Worm (Caenorhabditis elegans) whole organism, L4 larva: Measurements from ENCODE around the gene gei-13.

Experiments
- D1046.2 ChIP-seq: fragments of 200-800 bp; sonication (Bioruptor generic); IDR thresholded peaks from 2 replicates; pipeline ENCODE4 v1.3.6; 2022; ENCODE audit warnings: missing genetic modification characterization, missing compliant biosample characterization
- F37D6.2 ChIP-seq: sonication (generic microtip); optimal IDR thresholded peaks from 2 replicates; lab custom pipeline; 2016; ENCODE audit warnings: mild to moderate bottlenecking, missing genetic modification characterization, missing compliant biosample characterization
- Y5F2A.4 ChIP-seq: fragments of 200-800 bp; sonication (Bioruptor generic); optimal IDR thresholded peaks from 2 replicates; lab custom pipeline; 2018; ENCODE audit warnings: mild to moderate bottlenecking, missing genetic modification characterization, missing compliant biosample characterization
- aha-1 ChIP-seq: fragments of 150-350 bp; peaks from one replicate; lab custom pipeline; 2014; ENCODE audit warnings: missing biosample characterization, missing genetic modification characterization
- aly-2 ChIP-seq: sonication (generic microtip); optimal IDR thresholded peaks from 2 replicates; lab custom pipeline; 2018; ENCODE audit warnings: missing biosample characterization, missing genetic modification characterization
- ceh-20 ChIP-seq: fragments of 200-800 bp; sonication (Bioruptor generic); IDR thresholded peaks from 2 replicates; pipeline ENCODE4 v1.3.6; 2022; ENCODE audit warnings: missing genetic modification reagents, missing genetic modification characterization, missing compliant biosample characterization
- ceh-44 ChIP-seq: fragments of 200-800 bp; sonication (Bioruptor generic); IDR thresholded peaks from 2 replicates; pipeline ENCODE4 v1.3.6; 2022; ENCODE audit warnings: missing genetic modification reagents, missing genetic modification characterization, missing compliant biosample characterization
- ces-1 ChIP-seq: fragments of 150-350 bp; sonication (generic microtip); optimal IDR thresholded peaks from 4 replicates; lab custom pipeline; 2014; ENCODE audit warnings: missing biosample characterization, missing genetic modification reagents, missing genetic modification characterization
- dmd-6 ChIP-seq: fragments of 200-800 bp; sonication (Bioruptor generic); IDR thresholded peaks from 2 replicates; pipeline ENCODE4 v1.3.6; 2022; ENCODE audit warnings: missing genetic modification reagents, missing genetic modification characterization, missing compliant biosample characterization
- duxl-1 ChIP-seq: sonication (generic microtip); optimal IDR thresholded peaks from 2 replicates; lab custom pipeline; 2016; ENCODE audit warnings: mild to moderate bottlenecking, missing genetic modification characterization, moderate library complexity, missing compliant biosample characterization; ENCODE audit not compliant: poor library complexity
- fkh-10 ChIP-seq: fragments of 150-350 bp; optimal IDR thresholded peaks from 2 replicates; lab custom pipeline; 2014; ENCODE audit warnings: missing biosample characterization, missing genetic modification reagents, missing genetic modification characterization
- fos-1 ChIP-seq: fragments of 150-350 bp; optimal IDR thresholded peaks from 2 replicates; lab custom pipeline; 2014; ENCODE audit warnings: missing biosample characterization, missing genetic modification characterization
- gei-8 ChIP-seq: fragments of 200-800 bp; sonication (Bioruptor generic); optimal IDR thresholded peaks from 2 replicates; lab custom pipeline; 2018; ENCODE audit warnings: mild to moderate bottlenecking, missing genetic modification characterization, missing compliant biosample characterization
- hif-1 ChIP-seq, 2 experiments: sonication (generic microtip); optimal IDR thresholded peaks; 2 replicates each; lab custom pipeline; 2016 to 2017; ENCODE audit warnings: missing compliant biosample characterization in 2 of 2, missing genetic modification characterization in 2 of 2, missing genetic modification reagents in 2 of 2, missing genotype in 2 of 2, mild to moderate bottlenecking in 1 of 2
- hlh-11 ChIP-seq: fragments of 200-800 bp; sonication (Bioruptor generic); optimal IDR thresholded peaks from 2 replicates; lab custom pipeline; 2018; ENCODE audit warnings: mild to moderate bottlenecking, missing genetic modification characterization, missing compliant biosample characterization
- hlh-30 ChIP-seq: sonication (generic microtip); optimal IDR thresholded peaks from 2 replicates; lab custom pipeline; 2017; ENCODE audit warnings: antibody characterized with exemption, mild to moderate bottlenecking, missing genetic modification characterization, missing compliant biosample characterization; ENCODE audit not compliant: insufficient read depth
- hmg-1.1 ChIP-seq: fragments of 200-800 bp; sonication (Bioruptor generic); IDR thresholded peaks from 2 replicates; pipeline ENCODE4 v1.3.6; 2022; ENCODE audit warnings: missing genetic modification reagents, missing genetic modification characterization, missing compliant biosample characterization
- lim-7 ChIP-seq: fragments of 200-800 bp; sonication (Bioruptor generic); IDR thresholded peaks from 2 replicates; pipeline ENCODE4 v1.3.6; 2022; ENCODE audit warnings: missing genetic modification characterization, missing compliant biosample characterization
- lin-1 ChIP-seq: fragments of 200-800 bp; sonication (Bioruptor generic); IDR thresholded peaks from 2 replicates; pipeline ENCODE4 v1.3.6; 2022; ENCODE audit warnings: missing genetic modification reagents, missing genetic modification characterization, missing compliant biosample characterization
- lin-29 ChIP-seq: fragments of 200-800 bp; sonication (Bioruptor generic); IDR thresholded peaks from 2 replicates; pipeline ENCODE4 v1.3.6; 2022; ENCODE audit warnings: missing genetic modification reagents, missing genetic modification characterization, missing compliant biosample characterization
- lin-39 ChIP-seq: fragments of 150-350 bp; optimal IDR thresholded peaks from 2 replicates; lab custom pipeline; 2014; ENCODE audit warnings: missing biosample characterization, missing genetic modification reagents, missing genetic modification characterization
- lsy-2 ChIP-seq, 2 experiments: fragments of 150-350 bp in 1 of 2; sonication (generic microtip) in 1 of 2; optimal IDR thresholded peaks; 2 replicates each; lab custom pipeline; 2014 to 2017; ENCODE audit warnings: missing biosample characterization in 2 of 2, missing genetic modification characterization in 2 of 2
- mdl-1 ChIP-seq, 2 experiments: fragments of 150-350 bp in 1 of 2; sonication (generic microtip) in 1 of 2; optimal IDR thresholded peaks; 2 replicates each; lab custom pipeline; 2014 to 2017; ENCODE audit warnings: missing biosample characterization in 2 of 2, missing genetic modification characterization in 2 of 2
- mep-1 ChIP-seq: fragments of 150-350 bp; sonication (generic microtip); optimal IDR thresholded peaks from 3 replicates; lab custom pipeline; 2014; ENCODE audit warnings: missing biosample characterization, missing genetic modification characterization
- nhr-102 ChIP-seq: sonication (generic microtip); optimal IDR thresholded peaks from 2 replicates; lab custom pipeline; 2016; ENCODE audit warnings: mild to moderate bottlenecking, missing genetic modification characterization, moderate library complexity, missing compliant biosample characterization
- nhr-237 ChIP-seq: sonication (generic microtip); optimal IDR thresholded peaks from 2 replicates; lab custom pipeline; 2017; ENCODE audit warnings: missing biosample characterization, missing genetic modification characterization
- nhr-41 ChIP-seq: fragments of 200-800 bp; sonication (Bioruptor generic); IDR thresholded peaks from 2 replicates; pipeline ENCODE4 v1.3.6; 2022; ENCODE audit warnings: missing genetic modification reagents, missing genetic modification characterization, missing compliant biosample characterization
- nhr-42 ChIP-seq: fragments of 200-800 bp; sonication (Bioruptor generic); IDR thresholded peaks from 2 replicates; pipeline ENCODE4 v1.3.6; 2022; ENCODE audit warnings: missing genetic modification characterization, missing compliant biosample characterization
- nhr-48 ChIP-seq: sonication (generic microtip); optimal IDR thresholded peaks from 2 replicates; lab custom pipeline; 2016; ENCODE audit warnings: mild to moderate bottlenecking, missing genetic modification characterization, missing compliant biosample characterization
- nhr-76 ChIP-seq: fragments of 150-350 bp; optimal IDR thresholded peaks from 2 replicates; lab custom pipeline; 2014; ENCODE audit warnings: missing biosample characterization, missing genetic modification characterization
- php-3 ChIP-seq: fragments of 200-800 bp; sonication (Bioruptor generic); IDR thresholded peaks from 2 replicates; pipeline ENCODE4 v1.3.6; 2022; ENCODE audit warnings: missing genetic modification reagents, missing genetic modification characterization, missing compliant biosample characterization
- rbr-2 ChIP-seq: sonication (generic microtip); optimal IDR thresholded peaks from 2 replicates; lab custom pipeline; 2016; ENCODE audit warnings: missing genotype, missing genetic modification characterization, missing compliant biosample characterization
- saeg-2 ChIP-seq: fragments of 200-800 bp; sonication (Bioruptor generic); IDR thresholded peaks from 2 replicates; pipeline ENCODE4 v1.3.6; 2022; ENCODE audit warnings: missing genetic modification reagents, missing genetic modification characterization, missing compliant biosample characterization
- set-16 ChIP-seq: fragments of 200-800 bp; sonication (Bioruptor generic); IDR thresholded peaks from 2 replicates; pipeline ENCODE4 v1.3.6; 2022; ENCODE audit warnings: missing genetic modification reagents, missing genetic modification characterization, missing compliant biosample characterization
- skn-1 ChIP-seq: fragments of 150-350 bp; optimal IDR thresholded peaks from 2 replicates; lab custom pipeline; 2014; ENCODE audit warnings: missing biosample characterization, missing genetic modification characterization
- tag-97 ChIP-seq: fragments of 200-800 bp; sonication (Bioruptor generic); IDR thresholded peaks from 2 replicates; pipeline ENCODE4 v1.3.6; 2022; ENCODE audit warnings: missing genetic modification characterization, missing compliant biosample characterization
- tra-1 ChIP-seq: fragments of 200-800 bp; sonication (Bioruptor generic); IDR thresholded peaks from 2 replicates; pipeline ENCODE4 v1.3.6; 2022; ENCODE audit warnings: missing genetic modification reagents, missing genetic modification characterization, missing compliant biosample characterization
- unc-130 ChIP-seq: sonication (generic microtip); optimal IDR thresholded peaks from 2 replicates; lab custom pipeline; 2016; ENCODE audit warnings: missing genetic modification reagents, missing genetic modification characterization, missing compliant biosample characterization
- zag-1 ChIP-seq: fragments of 150-350 bp; optimal IDR thresholded peaks from 2 replicates; lab custom pipeline; 2014; ENCODE audit warnings: missing biosample characterization, missing genetic modification characterization
- zfp-2 ChIP-seq: sonication (generic microtip); optimal IDR thresholded peaks from 2 replicates; lab custom pipeline; 2016; ENCODE audit warnings: mild to moderate bottlenecking, missing genetic modification characterization, missing compliant biosample characterization
- zip-11 ChIP-seq: fragments of 200-800 bp; sonication (Bioruptor generic); IDR thresholded peaks from 2 replicates; pipeline ENCODE4 v1.3.6; 2022; ENCODE audit warnings: missing genetic modification characterization, missing compliant biosample characterization

gei-13 gene

ce11 chrIII:9663943-9664342, 27.0 kb upstream of the gei-13 start:
- TF ChIP-seq set-16 (no peak), tra-1 (GFP tag; lab: Robert Waterston, UW) (no peak), gei-8 (GFP tag; lab: Kevin White, UChicago) (no peak), Y5F2A.4 (GFP tag; lab: Kevin White, UChicago) (no peak), lin-1 (no peak), hmg-1.1 (no peak), zfp-2 (no peak)

ce11 chrIII:9662266-9662959, 25.5 kb upstream of the gei-13 start:
- TF ChIP-seq tag-97 (no peak), lin-39 (tag; lab: Kevin White, UChicago) (no peak), fkh-10 (GFP tag; lab: Kevin White, UChicago) (no peak), D1046.2 (GFP tag; lab: Robert Waterston, UW) (0 out of 2 replicates have a peak, but pooled peaks have one; percentile 42), nhr-42 (no peak), nhr-76 (tag; lab: Kevin White, UChicago) (no peak), nhr-41 (GFP tag; lab: Robert Waterston, UW) (no peak), F37D6.2 (no peak), hlh-30 (tag; lab: Kevin White, UChicago) (peak; percentile 73), aha-1 (tag; lab: Kevin White, UChicago) (peak; percentile 90), ceh-20 (GFP tag; lab: Robert Waterston, UW) (no peak), lin-29 (GFP tag; lab: Robert Waterston, UW) (no peak), hlh-11 (peak; percentile 28), php-3 (GFP tag; lab: Robert Waterston, UW) (no peak), unc-130 (no peak), skn-1 (no peak), ceh-44 (GFP tag; lab: Robert Waterston, UW) (no peak), zip-11 (no peak), saeg-2 (GFP tag; lab: Robert Waterston, UW) (no peak), nhr-102 (tag; lab: Kevin White, UChicago) (no peak), hif-1 (tag; optimal IDR thresholded peaks at IDR 0.05; lab: Kevin White, UChicago) (peak in 1 of 2 experiments; percentile 38), aly-2 (no peak), mep-1 (tag; lab: Kevin White, UChicago) (no peak), mdl-1 (tag; optimal IDR thresholded peaks at IDR 0.05; lab: Kevin White, UChicago) (peak in 1 of 2 experiments; percentile 9), fos-1 (tag; lab: Kevin White, UChicago) (no peak), duxl-1 (no peak), tra-1 (GFP tag; lab: Robert Waterston, UW) (no peak), rbr-2 (peak; percentile 12), dmd-6 (GFP tag; lab: Robert Waterston, UW) (no peak), zag-1 (tag; lab: Kevin White, UChicago) (no peak), ces-1 (no peak), nhr-237 (tag; lab: Kevin White, UChicago) (no peak), lsy-2 (tag; optimal IDR thresholded peaks at IDR 0.05; lab: Kevin White, UChicago) (peak in 1 of 2 experiments; percentile 32)

DNA sequence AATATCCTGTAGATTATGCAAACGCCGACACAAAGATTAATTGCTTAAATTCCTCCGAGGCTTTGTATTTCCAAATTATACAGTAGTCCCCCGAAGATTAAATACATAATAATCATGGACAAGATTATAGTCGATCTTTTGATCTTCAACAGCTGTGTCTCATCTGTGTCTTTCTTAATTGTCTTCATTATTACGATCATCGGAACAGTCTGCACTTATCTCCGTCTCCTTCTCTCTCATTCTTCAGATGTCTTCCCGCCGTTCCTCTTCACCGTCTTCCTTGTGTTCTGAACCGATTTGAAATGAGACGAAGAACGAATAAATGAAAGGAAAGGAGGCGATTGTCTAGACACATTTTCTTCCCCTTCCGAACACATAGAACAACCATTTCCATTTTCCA, 24.2 kb upstream of the gei-13 start:
- TF ChIP-seq nhr-48 (tag; lab: Kevin White, UChicago) (peak; percentile 59), lim-7 (GFP tag; lab: Robert Waterston, UW) (no peak)
- TF ChIP-seq, all 104 proteins: peak for 1
